Worm (Caenorhabditis elegans) whole organism, young adult: ENCODE results near the gene lgc-20.

Experiments used
- B0019.2 ChIP-seq: fragments of 200-800 bp; sonication (Bioruptor generic); conservative IDR thresholded peaks from 2 replicates; pipeline ENCODE4 v1.3.6; 2022; ENCODE audit warnings: missing genetic modification reagents, missing genetic modification characterization, missing compliant biosample characterization
- B0261.1 ChIP-seq: sonication (generic microtip); optimal IDR thresholded peaks from 2 replicates; lab custom pipeline; 2016; ENCODE audit warnings: mild to moderate bottlenecking, missing genetic modification characterization, moderate library complexity, missing compliant biosample characterization
- C17E4.6 ChIP-seq: fragments of 200-800 bp; sonication (Bioruptor generic); IDR thresholded peaks from 2 replicates; pipeline ENCODE4 v1.3.6; 2022; ENCODE audit warnings: missing genetic modification reagents, missing genetic modification characterization, missing compliant biosample characterization
- F10E7.11 ChIP-seq: sonication (generic microtip); optimal IDR thresholded peaks from 2 replicates; lab custom pipeline; 2017; ENCODE audit warnings: mild to moderate bottlenecking, missing genetic modification characterization, moderate library complexity, missing compliant biosample characterization
- F23B12.7 ChIP-seq: sonication (generic microtip); optimal IDR thresholded peaks from 2 replicates; lab custom pipeline; 2017; ENCODE audit warnings: missing genetic modification characterization, mild to moderate bottlenecking, missing compliant biosample characterization, antibody characterized with exemption, moderate library complexity; ENCODE audit not compliant: insufficient read depth
- F39B2.1 ChIP-seq: fragments of 200-800 bp; sonication (Bioruptor generic); IDR thresholded peaks from 2 replicates; pipeline ENCODE4 v1.3.6; 2022; ENCODE audit warnings: missing genetic modification reagents, missing genetic modification characterization, missing compliant biosample characterization
- T07F8.4 ChIP-seq: sonication (generic microtip); optimal IDR thresholded peaks from 2 replicates; lab custom pipeline; 2016; ENCODE audit warnings: mild to moderate bottlenecking, missing genetic modification characterization, moderate library complexity, missing compliant biosample characterization
- T26A5.8 ChIP-seq: sonication (generic microtip); optimal IDR thresholded peaks from 2 replicates; lab custom pipeline; 2016; ENCODE audit warnings: missing genetic modification characterization, missing compliant biosample characterization
- ama-1 ChIP-seq, 3 experiments: fragments of 150-350 bp in 1 of 3; sonication (generic microtip) in 2 of 3; optimal IDR thresholded peaks; 2 replicates each; lab custom pipeline; 2014 to 2018; ENCODE audit warnings: missing biosample characterization in 2 of 3, missing genetic modification characterization in 2 of 3, missing genetic modification reagents in 2 of 3
- aptf-2 ChIP-seq: fragments of 200-800 bp; sonication (Bioruptor generic); conservative IDR thresholded peaks from 2 replicates; pipeline ENCODE4 v1.3.6; 2022; ENCODE audit warnings: missing genetic modification reagents, missing genetic modification characterization, missing compliant biosample characterization
- athp-1 ChIP-seq: sonication (generic microtip); optimal IDR thresholded peaks from 2 replicates; lab custom pipeline; 2017; ENCODE audit warnings: mild to moderate bottlenecking, missing genetic modification characterization, missing compliant biosample characterization
- attf-5 ChIP-seq: fragments of 200-800 bp; sonication (Bioruptor generic); optimal IDR thresholded peaks from 2 replicates; lab custom pipeline; 2018; ENCODE audit warnings: mild to moderate bottlenecking, missing genetic modification characterization, missing compliant biosample characterization
- ceh-27 ChIP-seq: fragments of 200-800 bp; sonication (Bioruptor generic); optimal IDR thresholded peaks from 2 replicates; lab custom pipeline; 2018; ENCODE audit warnings: mild to moderate bottlenecking, missing genetic modification characterization, moderate library complexity, missing compliant biosample characterization
- ceh-58 ChIP-seq: fragments of 200-800 bp; sonication (Bioruptor generic); IDR thresholded peaks from 2 replicates; pipeline ENCODE4 v1.3.6; 2022; ENCODE audit warnings: missing genetic modification characterization, missing compliant biosample characterization
- ceh-79 ChIP-seq: sonication (generic microtip); optimal IDR thresholded peaks from 2 replicates; lab custom pipeline; 2017; ENCODE audit warnings: mild to moderate bottlenecking, missing genetic modification characterization, missing compliant biosample characterization
- dox-1 ChIP-seq: fragments of 200-800 bp; sonication (Bioruptor generic); IDR thresholded peaks from 2 replicates; pipeline ENCODE4 v1.3.6; 2022; ENCODE audit warnings: missing genetic modification reagents, missing genetic modification characterization, missing compliant biosample characterization
- dpff-1 ChIP-seq: sonication (generic microtip); optimal IDR thresholded peaks from 2 replicates; lab custom pipeline; 2017; ENCODE audit warnings: mild to moderate bottlenecking, missing genetic modification characterization, missing compliant biosample characterization
- egl-18 ChIP-seq: fragments of 200-800 bp; sonication (Bioruptor generic); IDR thresholded peaks from 2 replicates; pipeline ENCODE4 v1.3.6; 2022; ENCODE audit warnings: missing genetic modification reagents, missing genetic modification characterization, missing compliant biosample characterization
- gei-17 ChIP-seq: fragments of 200-800 bp; sonication (Bioruptor generic); optimal IDR thresholded peaks from 2 replicates; lab custom pipeline; 2018; ENCODE audit warnings: mild to moderate bottlenecking, missing genetic modification characterization, missing compliant biosample characterization
- hlh-26 ChIP-seq: fragments of 200-800 bp; sonication (Bioruptor generic); conservative IDR thresholded peaks from 2 replicates; pipeline ENCODE4 v1.3.6; 2022; ENCODE audit warnings: missing genetic modification reagents, missing genetic modification characterization, missing compliant biosample characterization
- lag-1 ChIP-seq: fragments of 200-800 bp; sonication (Bioruptor generic); IDR thresholded peaks from 2 replicates; pipeline ENCODE4 v1.3.6; 2022; ENCODE audit warnings: missing genetic modification reagents, missing genetic modification characterization, missing compliant biosample characterization
- lin-26 ChIP-seq: fragments of 200-800 bp; sonication (Bioruptor generic); IDR thresholded peaks from 2 replicates; pipeline ENCODE4 v1.3.6; 2022; ENCODE audit warnings: missing genetic modification reagents, missing genetic modification characterization, missing compliant biosample characterization
- lin-40 ChIP-seq: sonication (generic microtip); optimal IDR thresholded peaks from 2 replicates; lab custom pipeline; 2016; ENCODE audit warnings: missing genetic modification characterization, mild to moderate bottlenecking, missing compliant biosample characterization, missing genotype, missing genetic modification reagents
- lsy-27 ChIP-seq: sonication (generic microtip); optimal IDR thresholded peaks from 2 replicates; lab custom pipeline; 2017; ENCODE audit warnings: missing genetic modification characterization, mild to moderate bottlenecking, missing compliant biosample characterization, antibody characterized with exemption, missing genotype, borderline replicate concordance; ENCODE audit not compliant: insufficient read depth
- madf-8 ChIP-seq: fragments of 200-800 bp; sonication (Bioruptor generic); conservative IDR thresholded peaks from 2 replicates; pipeline ENCODE4 v1.3.6; 2022; ENCODE audit warnings: missing genetic modification reagents, missing genetic modification characterization, missing compliant biosample characterization
- mel-28 ChIP-seq: sonication (generic microtip); optimal IDR thresholded peaks from 2 replicates; lab custom pipeline; 2016; ENCODE audit warnings: borderline replicate concordance, mild to moderate bottlenecking, missing genetic modification characterization, missing compliant biosample characterization
- mes-4 ChIP-seq: sonication (generic microtip); optimal IDR thresholded peaks from 2 replicates; lab custom pipeline; 2016; ENCODE audit warnings: missing genotype, missing genetic modification characterization, missing compliant biosample characterization
- nfya-1 ChIP-seq: sonication (generic microtip); optimal IDR thresholded peaks from 2 replicates; lab custom pipeline; 2017; ENCODE audit warnings: antibody characterized with exemption, missing compliant biosample characterization, missing genetic modification characterization, borderline replicate concordance; ENCODE audit not compliant: insufficient read depth
- nfyb-1 ChIP-seq: fragments of 200-800 bp; sonication (Bioruptor generic); IDR thresholded peaks from 2 replicates; pipeline ENCODE4 v1.3.6; 2022; ENCODE audit warnings: missing genetic modification reagents, missing genetic modification characterization, missing compliant biosample characterization
- nhr-120 ChIP-seq: fragments of 200-800 bp; sonication (Bioruptor generic); IDR thresholded peaks from 2 replicates; pipeline ENCODE4 v1.3.6; 2022; ENCODE audit warnings: missing genetic modification characterization, missing compliant biosample characterization
- nhr-27 ChIP-seq: fragments of 200-800 bp; sonication (Bioruptor generic); optimal IDR thresholded peaks from 2 replicates; lab custom pipeline; 2018; ENCODE audit warnings: mild to moderate bottlenecking, missing genetic modification characterization, moderate library complexity, missing compliant biosample characterization
- nhr-90 ChIP-seq: sonication (generic microtip); optimal IDR thresholded peaks from 2 replicates; lab custom pipeline; 2016; ENCODE audit warnings: missing genotype, mild to moderate bottlenecking, missing genetic modification characterization, missing compliant biosample characterization
- pha-4 ChIP-seq: fragments of 150-350 bp; sonication (generic microtip); optimal IDR thresholded peaks from 2 replicates; lab custom pipeline; 2014; ENCODE audit warnings: missing biosample characterization, missing genetic modification reagents, missing genetic modification characterization
- rcor-1 ChIP-seq: fragments of 200-800 bp; sonication (Bioruptor generic); IDR thresholded peaks from 2 replicates; pipeline ENCODE4 v1.3.6; 2022; ENCODE audit warnings: missing genetic modification reagents, missing genetic modification characterization, missing compliant biosample characterization
- rec-8 ChIP-seq, 2 experiments: sonication (generic microtip); optimal IDR thresholded peaks; 2 replicates each; lab custom pipeline; 2016; ENCODE audit warnings: mild to moderate bottlenecking in 2 of 2, missing genetic modification characterization in 2 of 2, missing genetic modification reagents in 2 of 2, missing genotype in 2 of 2, missing biosample characterization in 1 of 2, missing compliant biosample characterization in 1 of 2, moderate library complexity in 1 of 2
- rpc-1 ChIP-seq, 2 experiments: fragments of 150-350 bp in 1 of 2; sonication (generic microtip) in 1 of 2; optimal IDR thresholded peaks; 2 replicates each; lab custom pipeline; 2014 to 2018; ENCODE audit warnings: missing biosample characterization in 1 of 2, missing genetic modification characterization in 1 of 2, missing genetic modification reagents in 1 of 2, missing genotype in 1 of 2
- sdz-38 ChIP-seq: sonication (generic microtip); optimal IDR thresholded peaks from 2 replicates; lab custom pipeline; 2016; ENCODE audit warnings: missing genotype, missing genetic modification characterization, missing compliant biosample characterization
- sea-2 ChIP-seq: fragments of 200-800 bp; sonication (Bioruptor generic); IDR thresholded peaks from 2 replicates; pipeline ENCODE4 v1.3.6; 2022; ENCODE audit warnings: missing genetic modification characterization, missing compliant biosample characterization
- sptf-2 ChIP-seq: fragments of 200-800 bp; sonication (Bioruptor generic); optimal IDR thresholded peaks from 2 replicates; lab custom pipeline; 2018; ENCODE audit warnings: mild to moderate bottlenecking, missing genetic modification characterization, missing compliant biosample characterization
- unc-62 ChIP-seq: fragments of 150-350 bp; optimal IDR thresholded peaks from 2 replicates; lab custom pipeline; 2014; ENCODE audit warnings: missing biosample characterization, missing genetic modification reagents, missing genetic modification characterization
- xnd-1 ChIP-seq: sonication (generic microtip); optimal IDR thresholded peaks from 2 replicates; lab custom pipeline; 2016; ENCODE audit warnings: missing genotype, missing genetic modification reagents, missing genetic modification characterization, missing compliant biosample characterization
- ztf-3 ChIP-seq: fragments of 200-800 bp; sonication (Bioruptor generic); optimal IDR thresholded peaks from 2 replicates; lab custom pipeline; 2018; ENCODE audit warnings: mild to moderate bottlenecking, missing genetic modification characterization, missing compliant biosample characterization

Gene lgc-20

ce11 chrII:11312223-11312622 lies 31.2 kb downstream of the lgc-20 start, which contains the start of gene T24F1.7:
Gene T24F1.7 (plus strand): TSS chrII:11312523.
- TF ChIP-seq nhr-27 (tag; lab: Kevin White, UChicago), result no peak
- no peak for TF ChIP-seq ceh-27 (GFP tag; lab: Kevin White, UChicago)
- TF ChIP-seq B0019.2, result no peak
- no peak for TF ChIP-seq madf-8 (GFP tag; lab: Robert Waterston, UW)
- no peak for TF ChIP-seq F39B2.1
- no peak for TF ChIP-seq dpff-1
- no peak for TF ChIP-seq T26A5.8 (tag; lab: Kevin White, UChicago)
- TF ChIP-seq dox-1 (GFP tag; lab: Robert Waterston, UW), result no peak
- TF ChIP-seq pha-4 (tag; lab: Kevin White, UChicago), result no peak
- TF ChIP-seq ama-1 (optimal IDR thresholded peaks at IDR 0.05; lab: Kevin White, UChicago), result no peak
- TF ChIP-seq ama-1 (GFP tag; optimal IDR thresholded peaks at IDR 0.05; lab: Kevin White, UChicago), result no peak
- no peak for TF ChIP-seq C17E4.6 (GFP tag; lab: Robert Waterston, UW)
- TF ChIP-seq rec-8 (tag; optimal IDR thresholded peaks at IDR 0.05; lab: Kevin White, UChicago), result no peak
- TF ChIP-seq lsy-27, result no peak
- no peak for TF ChIP-seq mes-4 (tag; lab: Kevin White, UChicago)
- TF ChIP-seq, all 124 proteins: peak for 0

- TF ChIP-seq athp-1 (tag; lab: Kevin White, UChicago) (no peak), nhr-120 (GFP tag; lab: Robert Waterston, UW) (no peak), mel-28 (tag; lab: Kevin White, UChicago) (no peak), aptf-2 (no peak), lin-40 (tag; lab: Kevin White, UChicago) (no peak), sea-2 (no peak), F23B12.7 (tag; lab: Kevin White, UChicago) (no peak), ceh-79 (tag; lab: Kevin White, UChicago) (no peak), unc-62 (GFP tag; lab: Kevin White, UChicago) (no peak), madf-8 (GFP tag; lab: Robert Waterston, UW) (no peak), sptf-2 (GFP tag; lab: Kevin White, UChicago) (no peak), F10E7.11 (tag; lab: Kevin White, UChicago) (no peak), T07F8.4 (tag; lab: Kevin White, UChicago) (no peak), lsy-27 (no peak), rcor-1 (GFP tag; lab: Robert Waterston, UW) (no peak), ztf-3 (GFP tag; lab: Kevin White, UChicago) (no peak), attf-5 (no peak)
These were observed 35.5 kb downstream of the lgc-20 start for ce11 chrII:11307953-11308352.

DNA sequence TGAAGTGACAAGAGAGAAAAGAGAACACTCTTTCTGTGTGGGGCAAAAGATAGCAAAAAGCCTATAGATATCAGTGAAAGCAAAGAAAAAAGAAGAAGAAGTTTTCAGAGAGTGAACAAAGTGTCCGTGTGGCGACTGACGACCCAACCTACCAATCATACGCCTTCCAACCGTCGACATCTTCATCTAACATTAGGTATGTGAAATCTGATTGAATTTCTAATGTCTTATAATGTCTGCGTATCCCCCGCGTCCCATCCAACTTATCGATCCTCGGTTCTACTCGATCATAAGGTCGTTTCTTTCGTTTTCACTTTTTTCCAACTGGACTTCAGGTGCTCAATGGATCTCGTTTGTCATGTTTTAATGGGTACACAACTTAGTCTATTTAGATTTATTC lies 36.1 kb downstream of the lgc-20 start:
- no peak for TF ChIP-seq ztf-3 (GFP tag; lab: Kevin White, UChicago)
- TF ChIP-seq ceh-27 (GFP tag; lab: Kevin White, UChicago), result no peak
- TF ChIP-seq xnd-1, result no peak
- no peak for TF ChIP-seq hlh-26
- TF ChIP-seq, all 124 proteins: peak for 0

DNA sequence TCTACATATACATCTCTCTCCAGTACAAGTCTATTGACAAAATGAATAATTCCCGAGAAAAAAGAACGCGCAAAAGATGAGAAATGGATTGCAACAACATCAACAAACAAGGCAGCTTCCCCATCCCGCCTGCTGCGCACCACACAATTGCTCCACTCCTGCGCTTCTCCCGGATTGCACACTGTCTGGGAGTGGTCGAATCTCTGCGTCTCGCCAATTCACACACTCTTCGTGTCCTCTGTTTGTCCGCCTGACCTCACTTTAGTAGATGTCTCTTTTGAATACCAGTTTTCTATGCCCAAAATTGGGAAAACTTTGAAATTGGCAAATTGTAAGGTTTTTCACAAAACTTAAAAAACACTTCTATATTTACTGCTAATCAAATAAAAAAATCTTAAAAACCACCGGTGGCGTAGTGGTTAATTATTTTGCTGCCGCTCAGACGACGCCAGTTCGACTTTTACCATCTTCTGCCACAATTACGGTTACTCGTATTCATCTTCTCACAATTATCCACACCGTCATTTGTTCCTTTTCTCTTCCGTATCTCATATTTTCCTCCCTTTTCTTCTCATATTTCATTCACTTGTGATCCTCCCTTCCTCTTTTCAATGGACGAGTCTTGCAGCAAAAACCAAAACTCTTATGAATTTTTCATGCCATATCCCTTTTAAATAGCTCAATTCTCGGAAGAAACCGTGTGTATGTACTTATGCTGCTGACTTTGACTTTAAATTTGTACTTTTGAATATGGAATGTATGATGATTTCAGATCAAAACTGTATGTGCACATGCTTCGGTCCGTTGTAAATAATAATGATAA lies 37.6 kb downstream of the lgc-20 start, which contains the start of gene rsf-1:
Gene rsf-1, plus strand, starts transcription at position 773 of the 823 bp plus-strand sequence.
- TF ChIP-seq B0261.1 (tag; lab: Kevin White, UChicago) (peak; percentile 51), nfya-1 (tag; lab: Kevin White, UChicago) (no peak), sdz-38 (tag; lab: Kevin White, UChicago) (no peak), hlh-26 (no peak), ceh-58 (GFP tag; lab: Robert Waterston, UW) (no peak), dox-1 (GFP tag; lab: Robert Waterston, UW) (peak; percentile 37; the same call in 1 of the 2 replicates), lin-26 (GFP tag; lab: Robert Waterston, UW) (peak; percentile 81), nfyb-1 (GFP tag; lab: Robert Waterston, UW) (peak; percentile 24; the same call in 1 of the 2 replicates), egl-18 (GFP tag; lab: Robert Waterston, UW) (no peak), nhr-90 (tag; lab: Kevin White, UChicago) (peak; percentile 15), lag-1 (GFP tag; lab: Robert Waterston, UW) (no peak), unc-62 (GFP tag; lab: Kevin White, UChicago) (no peak), pha-4 (tag; lab: Kevin White, UChicago) (no peak), rpc-1 (optimal IDR thresholded peaks at IDR 0.05; lab: Kevin White, UChicago) (peak; percentile 49), rpc-1 (tag; optimal IDR thresholded peaks at IDR 0.05; lab: Kevin White, UChicago) (peak; percentile 70), gei-17 (GFP tag; lab: Kevin White, UChicago) (no peak)
